Fruit fly (Drosophila melanogaster) Kc167 (cell line): Measurements from ENCODE around the gene CG11912.

Experiments
- Myc ChIP-seq: fragments of >200 bp; optimal IDR thresholded peaks from 2 replicates; lab custom pipeline; 2017; ENCODE audit warnings: missing external identifiers
- Sin3A ChIP-seq: fragments of >200 bp; optimal IDR thresholded peaks from 2 replicates; lab custom pipeline; 2018; ENCODE audit warnings: missing external identifiers
- insv ChIP-seq: fragments of >200 bp; optimal IDR thresholded peaks from 3 replicates; lab custom pipeline; 2018; ENCODE audit warnings: missing external identifiers
- psq ChIP-seq: fragments of >200 bp; optimal IDR thresholded peaks from 2 replicates; lab custom pipeline; 2017; ENCODE audit warnings: missing external identifiers
- ttk ChIP-seq: sonication (Bioruptor generic); optimal IDR thresholded peaks from 2 replicates; lab custom pipeline; 2017; ENCODE audit warnings: missing external identifiers

DNA sequence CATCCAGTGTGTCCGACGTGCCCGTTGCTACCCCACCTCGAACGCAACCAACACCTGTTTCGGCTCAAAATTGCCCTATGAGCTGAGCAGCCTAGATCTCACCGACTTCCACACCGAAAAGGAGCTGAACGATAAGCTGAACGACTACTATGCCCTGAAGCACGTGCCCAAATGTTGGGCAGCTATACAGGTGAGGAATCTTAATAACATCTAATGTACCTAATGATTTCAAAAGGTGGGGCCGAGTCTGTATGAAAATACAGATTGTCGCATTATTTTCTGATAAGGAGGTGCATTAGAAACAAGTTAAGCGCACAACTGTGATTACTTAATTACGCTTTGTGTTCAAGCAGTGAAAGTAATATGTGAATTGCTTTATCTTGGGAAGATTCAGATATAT is 40.9 kb downstream of the CG11912 start, which contains the start of gene CG17078:
- TF ChIP-seq insv (no peak), Myc (lab: Kevin White, UChicago) (no peak), psq (no peak), ttk (lab: Kevin White, UChicago) (no peak), Sin3A (lab: Kevin White, UChicago) (no peak)
